Worm (Caenorhabditis elegans) whole organism, L4/young adult: ENCODE results near the gene klp-3.
A peak's percentile ranks its signal among the peaks of the same experiment; 100 is the strongest.

Experiments
- W03F9.2 ChIP-seq: fragments of 150-350 bp; optimal IDR thresholded peaks from 2 replicates; lab custom pipeline; 2014; ENCODE audit warnings: missing biosample characterization, missing genetic modification characterization
- dao-5 ChIP-seq: sonication (generic microtip); optimal IDR thresholded peaks from 2 replicates; lab custom pipeline; 2016; ENCODE audit warnings: missing genotype, missing genetic modification characterization, moderate library complexity, missing compliant biosample characterization

ce11 chrII:7860221-7860928, 18.2 kb downstream of the klp-3 start, which contains the start of gene lin-5:
- no peak for TF ChIP-seq dao-5 (tag; lab: Kevin White, UChicago)
- peak; percentile 68 for TF ChIP-seq W03F9.2 (tag; lab: Kevin White, UChicago)
